Worm (Caenorhabditis elegans): Measurements from ENCODE around the gene T04B2.7.

The T04B2.7 gene

ce11 chrIV:10089777-10090176 is 33.7 kb upstream of the T04B2.7 start, which contains the start of gene ttr-39 (continued):
- no peak for TF ChIP-seq cebp-1 (GFP tag; IDR thresholded peaks at IDR 0.05)
- TF ChIP-seq cebp-1 (tag; optimal IDR thresholded peaks at IDR 0.05) = no peak
- TF ChIP-seq attf-5 (GFP tag; optimal IDR thresholded peaks at IDR 0.05) = no peak

- no peak for TF ChIP-seq cebp-2 (GFP tag; IDR thresholded peaks at IDR 0.05)
- no peak for TF ChIP-seq aptf-3 (GFP tag; IDR thresholded peaks at IDR 0.05)
- TF ChIP-seq mcd-1 (GFP tag; IDR thresholded peaks at IDR 0.05) = peak; percentile 91
- no peak for TF ChIP-seq B0019.2 (GFP tag; conservative IDR thresholded peaks at IDR 0.05)
- TF ChIP-seq him-1 (tag; optimal IDR thresholded peaks at IDR 0.05) = peak; percentile 4
- TF ChIP-seq ceh-27 (GFP tag; optimal IDR thresholded peaks at IDR 0.05) = peak; percentile 44
- no peak for TF ChIP-seq hlh-12 (tag; optimal IDR thresholded peaks at IDR 0.05)
- peak; percentile 56 for TF ChIP-seq dox-1 (GFP tag; IDR thresholded peaks at IDR 0.05)
- peak; percentile 68 for TF ChIP-seq dpl-1 (GFP tag; optimal IDR thresholded peaks at IDR 0.05)
- no peak for TF ChIP-seq let-526 (GFP tag; IDR thresholded peaks at IDR 0.05)
- TF ChIP-seq hsf-1 (GFP tag; IDR thresholded peaks at IDR 0.05) = no peak
- TF ChIP-seq Y95B8A.8 (GFP tag; IDR thresholded peaks at IDR 0.05) = no peak
- no peak for TF ChIP-seq F37B4.10 (GFP tag; IDR thresholded peaks at IDR 0.05)
- no peak for TF ChIP-seq lir-1 (GFP tag; conservative IDR thresholded peaks at IDR 0.05)
- no peak for TF ChIP-seq F33H1.4 (GFP tag; IDR thresholded peaks at IDR 0.05)
- TF ChIP-seq hmg-1.2 (GFP tag; IDR thresholded peaks at IDR 0.05) = peak; percentile 38; the same call in 1 of the 2 replicates
- no peak for TF ChIP-seq ztf-6 (GFP tag; IDR thresholded peaks at IDR 0.05)
- no peak for TF ChIP-seq ekl-4 (GFP tag; IDR thresholded peaks at IDR 0.05)
- TF ChIP-seq T26A5.8 (tag; optimal IDR thresholded peaks at IDR 0.05) = no peak
- peak; percentile 44 for TF ChIP-seq lsl-1 (GFP tag; optimal IDR thresholded peaks at IDR 0.05)
- no peak for TF ChIP-seq akir-1 (GFP tag; optimal IDR thresholded peaks at IDR 0.05)
- TF ChIP-seq F57A8.1 (GFP tag; optimal IDR thresholded peaks at IDR 0.05) = no peak
- TF ChIP-seq attf-6 (GFP tag; IDR thresholded peaks at IDR 0.05) = no peak
- no peak for TF ChIP-seq B0336.3 (GFP tag; IDR thresholded peaks at IDR 0.05)
- TF ChIP-seq Y67H2A.10 (GFP tag; conservative IDR thresholded peaks at IDR 0.05) = no peak
- no peak for TF ChIP-seq ztf-22 (GFP tag; optimal IDR thresholded peaks at IDR 0.05)
- TF ChIP-seq tbp1 (GFP tag; optimal IDR thresholded peaks at IDR 0.05) = peak; percentile 23
- TF ChIP-seq lin-54 (GFP tag; optimal IDR thresholded peaks at IDR 0.05) = peak; percentile 78
- no peak for TF ChIP-seq ZK185.1 (tag; optimal IDR thresholded peaks at IDR 0.05; ENCODE audit: poor library complexity, severe bottlenecking)
- TF ChIP-seq die-1 (tag; optimal IDR thresholded peaks at IDR 0.05) = no peak
- TF ChIP-seq ztf-3 (GFP tag; optimal IDR thresholded peaks at IDR 0.05) = no peak
- TF ChIP-seq unc-130 (GFP tag; optimal IDR thresholded peaks at IDR 0.05) = peak; percentile 17
- TF ChIP-seq sptf-2 (GFP tag; optimal IDR thresholded peaks at IDR 0.05) = no peak
- no peak for TF ChIP-seq gei-17 (GFP tag; optimal IDR thresholded peaks at IDR 0.05)
- TF ChIP-seq pbrm-1 (GFP tag; IDR thresholded peaks at IDR 0.05) = no peak
- TF ChIP-seq rcor-1 (GFP tag; IDR thresholded peaks at IDR 0.05) = 0 out of 2 replicates have a peak, but pooled peaks have one; percentile 13
- TF ChIP-seq F10E7.11 (tag; optimal IDR thresholded peaks at IDR 0.05) = no peak
- TF ChIP-seq Y56A3A.18 (GFP tag; IDR thresholded peaks at IDR 0.05) = no peak
- TF ChIP-seq snpc-3.4 (tag; optimal IDR thresholded peaks at IDR 0.05) = peak; percentile 55
- peak; percentile 62; the same call in 1 of the 2 replicates for TF ChIP-seq attf-3 (GFP tag; conservative IDR thresholded peaks at IDR 0.05)
- TF ChIP-seq F52B5.7 (tag; optimal IDR thresholded peaks at IDR 0.05) = no peak
- TF ChIP-seq attf-5 (GFP tag; optimal IDR thresholded peaks at IDR 0.05) = peak; percentile 74
- peak; percentile 48; the same call in 1 of the 2 replicates for TF ChIP-seq D2030.7 (GFP tag; IDR thresholded peaks at IDR 0.05)
- peak; percentile 32 for TF ChIP-seq nhr-80 (tag; optimal IDR thresholded peaks at IDR 0.05)
Measured at ce11 chrIV:10085401-10086187, 29.6 kb upstream of the T04B2.7 start, which contains the start of the genes col-2 and ndc-80. Gene col-2, minus strand, starts transcription at chrIV:10085451. Gene ndc-80, plus strand, starts transcription at chrIV:10086137.
